Fruit fly (Drosophila melanogaster) whole organism, embryonic: Measurements from ENCODE around the gene CG17839.

Experiments
- ATbp ChIP-seq: fragments of 200-800 bp; sonication (Bioruptor generic); optimal IDR thresholded peaks from 2 replicates; lab custom pipeline; 2017; ENCODE audit warnings: missing biosample characterization, mild to moderate bottlenecking, missing genetic modification characterization, missing genetic modification reagents
- Abd-B ChIP-seq: fragments of 200-800 bp; sonication (Bioruptor generic); optimal IDR thresholded peaks from 2 replicates; lab custom pipeline; 2018; ENCODE audit warnings: missing biosample characterization, mild to moderate bottlenecking, missing genetic modification characterization, moderate library complexity
- Blimp-1 ChIP-seq: fragments of 200-800 bp; sonication (Bioruptor generic); optimal IDR thresholded peaks from 3 replicates; lab custom pipeline; 2018; ENCODE audit warnings: missing biosample characterization, missing genetic modification characterization, mild to moderate bottlenecking, moderate library complexity, missing genetic modification reagents
- CG10147 ChIP-seq: fragments of 200-800 bp; sonication (Bioruptor generic); optimal IDR thresholded peaks from 2 replicates; lab custom pipeline; 2019; ENCODE audit warnings: missing biosample characterization, mild to moderate bottlenecking, missing genetic modification characterization, moderate library complexity
- CG10462 ChIP-seq: fragments of 200-800 bp; sonication (Bioruptor generic); optimal IDR thresholded peaks from 2 replicates; lab custom pipeline; 2016; ENCODE audit warnings: missing biosample characterization, missing genetic modification characterization
- CG10959 ChIP-seq: fragments of 200-800 bp; sonication (Bioruptor generic); IDR thresholded peaks from 2 replicates; pipeline ENCODE4 v1.3.6; 2022; ENCODE audit warnings: missing biosample characterization, missing genetic modification characterization
- CG11723 ChIP-seq: fragments of 200-800 bp; sonication (Bioruptor generic); optimal IDR thresholded peaks from 2 replicates; lab custom pipeline; 2017; ENCODE audit warnings: missing biosample characterization, mild to moderate bottlenecking, missing genetic modification characterization
- CG12659 ChIP-seq: fragments of 200-800 bp; sonication (Bioruptor generic); optimal IDR thresholded peaks from 3 replicates; lab custom pipeline; 2017; ENCODE audit warnings: mild to moderate bottlenecking, missing biosample characterization, missing genetic modification reagents, missing genetic modification characterization
- CG13775 ChIP-seq: fragments of 200-800 bp; sonication (Bioruptor generic); optimal IDR thresholded peaks from 3 replicates; lab custom pipeline; 2017; ENCODE audit warnings: missing biosample characterization, mild to moderate bottlenecking, missing genetic modification characterization
- CG13894 ChIP-seq: fragments of 200-800 bp; sonication (Bioruptor generic); optimal IDR thresholded peaks from 3 replicates; lab custom pipeline; 2018; ENCODE audit warnings: missing biosample characterization, mild to moderate bottlenecking, missing genetic modification characterization, moderate library complexity
- CG14014 ChIP-seq: fragments of 200-800 bp; sonication (Bioruptor generic); IDR thresholded peaks from 2 replicates; pipeline ENCODE4 v1.3.6; 2022; ENCODE audit warnings: missing biosample characterization, missing genetic modification characterization
- CG14965 ChIP-seq: fragments of 200-800 bp; sonication (Bioruptor generic); optimal IDR thresholded peaks from 2 replicates; lab custom pipeline; 2016; ENCODE audit warnings: missing biosample characterization, missing genetic modification characterization, borderline replicate concordance
- CG17359 ChIP-seq: fragments of 200-800 bp; sonication (Bioruptor generic); optimal IDR thresholded peaks from 3 replicates; lab custom pipeline; 2018; ENCODE audit warnings: missing biosample characterization, mild to moderate bottlenecking, missing genetic modification characterization, moderate library complexity
- CG17361 ChIP-seq: fragments of 200-800 bp; sonication (Bioruptor generic); IDR thresholded peaks from 3 replicates; pipeline ENCODE4 v1.3.6; 2022; ENCODE audit warnings: missing biosample characterization, missing genetic modification characterization
- CG30431 ChIP-seq: fragments of 200-800 bp; sonication (Bioruptor generic); optimal IDR thresholded peaks from 2 replicates; lab custom pipeline; 2017; ENCODE audit warnings: missing biosample characterization, missing genetic modification characterization
- CG31224 ChIP-seq: fragments of 200-800 bp; sonication (Bioruptor generic); IDR thresholded peaks from 2 replicates; pipeline ENCODE4 v1.3.6; 2022; ENCODE audit warnings: missing biosample characterization, missing genetic modification characterization
- CG31365 ChIP-seq: fragments of 200-800 bp; sonication (Bioruptor generic); optimal IDR thresholded peaks from 2 replicates; lab custom pipeline; 2018; ENCODE audit warnings: missing biosample characterization, mild to moderate bottlenecking, missing genetic modification characterization
- CG31388 ChIP-seq: fragments of 200-800 bp; sonication (Bioruptor generic); optimal IDR thresholded peaks from 2 replicates; lab custom pipeline; 2016; ENCODE audit warnings: missing biosample characterization, missing genetic modification characterization
- CG32772 ChIP-seq: fragments of 200-800 bp; sonication (Bioruptor generic); IDR thresholded peaks from 2 replicates; pipeline ENCODE4 v1.3.6; 2022; ENCODE audit warnings: missing biosample characterization, missing genetic modification characterization
- CG33213 ChIP-seq: fragments of 200-800 bp; sonication (Bioruptor generic); optimal IDR thresholded peaks from 3 replicates; lab custom pipeline; 2016; ENCODE audit warnings: missing biosample characterization, missing genetic modification characterization
- CG4707 ChIP-seq: fragments of 200-800 bp; sonication (Bioruptor generic); optimal IDR thresholded peaks from 2 replicates; lab custom pipeline; 2018; ENCODE audit warnings: missing biosample characterization, mild to moderate bottlenecking, missing genetic modification characterization, moderate library complexity
- CG7745 ChIP-seq: fragments of 200-800 bp; sonication (Bioruptor generic); optimal IDR thresholded peaks from 2 replicates; lab custom pipeline; 2018; ENCODE audit warnings: missing biosample characterization, mild to moderate bottlenecking, missing genetic modification characterization, moderate library complexity
- Camta ChIP-seq: fragments of 200-800 bp; sonication (Bioruptor generic); optimal IDR thresholded peaks from 2 replicates; lab custom pipeline; 2016; ENCODE audit warnings: missing biosample characterization, missing genetic modification characterization
- Gug ChIP-seq: fragments of 200-800 bp; sonication (Bioruptor generic); IDR thresholded peaks from 4 replicates; pipeline ENCODE4 v1.3.6; 2022; ENCODE audit warnings: missing biosample characterization, missing genetic modification characterization
- Hmx ChIP-seq: fragments of 200-800 bp; sonication (Bioruptor generic); optimal IDR thresholded peaks from 2 replicates; lab custom pipeline; 2016; ENCODE audit warnings: missing biosample characterization, missing genetic modification characterization
- Nf-YC ChIP-seq: fragments of 200-800 bp; optimal IDR thresholded peaks from 3 replicates; lab custom pipeline; 2019; ENCODE audit warnings: missing biosample characterization, mild to moderate bottlenecking, missing genetic modification characterization, moderate library complexity
- Sox102F ChIP-seq: fragments of 200-800 bp; sonication (Bioruptor generic); optimal IDR thresholded peaks from 2 replicates; lab custom pipeline; 2018; ENCODE audit warnings: missing biosample characterization, mild to moderate bottlenecking, missing genetic modification characterization, moderate library complexity
- Sry-δ ChIP-seq: fragments of 200-800 bp; sonication (Bioruptor generic); optimal IDR thresholded peaks from 2 replicates; lab custom pipeline; 2016; ENCODE audit warnings: missing biosample characterization, missing genetic modification characterization
- TFAM ChIP-seq: fragments of 200-800 bp; sonication (Bioruptor generic); optimal IDR thresholded peaks from 2 replicates; lab custom pipeline; 2017; ENCODE audit warnings: missing biosample characterization, missing genetic modification characterization, inconsistent platforms
- Taf1 ChIP-seq: fragments of 200-800 bp; sonication (Bioruptor generic); IDR thresholded peaks from 2 replicates; pipeline ENCODE4 v1.3.6; 2022; ENCODE audit warnings: missing biosample characterization, missing genetic modification characterization
- ash1 ChIP-seq: fragments of 200-800 bp; sonication (Bioruptor generic); optimal IDR thresholded peaks from 2 replicates; lab custom pipeline; 2018; ENCODE audit warnings: missing biosample characterization, mild to moderate bottlenecking, missing genetic modification characterization
- bab2 ChIP-seq: fragments of 200-800 bp; sonication (Bioruptor generic); optimal IDR thresholded peaks from 2 replicates; lab custom pipeline; 2016; ENCODE audit warnings: missing biosample characterization, missing genetic modification characterization
- dmrt99B ChIP-seq: fragments of 200-800 bp; sonication (Bioruptor generic); optimal IDR thresholded peaks from 2 replicates; lab custom pipeline; 2018; ENCODE audit warnings: missing biosample characterization, mild to moderate bottlenecking, missing genetic modification characterization, moderate library complexity
- ewg ChIP-seq: fragments of 200-800 bp; sonication (Bioruptor generic); optimal IDR thresholded peaks from 3 replicates; lab custom pipeline; 2017; ENCODE audit warnings: mild to moderate bottlenecking, missing biosample characterization, missing genetic modification reagents, missing genetic modification characterization
- eyg ChIP-seq: fragments of 200-800 bp; sonication (Bioruptor generic); optimal IDR thresholded peaks from 3 replicates; lab custom pipeline; 2016; ENCODE audit warnings: missing biosample characterization, missing genetic modification characterization
- gem ChIP-seq: fragments of 200-800 bp; sonication (Bioruptor generic); optimal IDR thresholded peaks from 2 replicates; lab custom pipeline; 2019; ENCODE audit warnings: missing biosample characterization, mild to moderate bottlenecking, missing genetic modification characterization, moderate library complexity
- insv ChIP-seq, 2 experiments: fragments of 200-800 bp; sonication (Bioruptor generic); optimal IDR thresholded peaks; 3 replicates each; lab custom pipeline; 2016 to 2018; ENCODE audit warnings: missing biosample characterization in 2 of 2, missing genetic modification characterization in 2 of 2
- ken ChIP-seq: fragments of 200-800 bp; sonication (Bioruptor generic); IDR thresholded peaks from 3 replicates; pipeline ENCODE4 v1.3.6; 2022; ENCODE audit warnings: missing biosample characterization, missing genetic modification characterization
- lola ChIP-seq, 3 experiments: fragments of >200 bp in 2 of 3; fragments of 200-800 bp in 1 of 3; sonication (Bioruptor generic) in 1 of 3; optimal IDR thresholded peaks; 2 replicates each; lab custom pipeline; 2017 to 2019; ENCODE audit warnings: missing biosample characterization in 3 of 3, missing genetic modification characterization in 3 of 3, mild to moderate bottlenecking in 1 of 3, moderate library complexity in 1 of 3
- mld ChIP-seq: fragments of 200-800 bp; sonication (Bioruptor generic); IDR thresholded peaks from 3 replicates; pipeline ENCODE4 v1.3.6; 2022; ENCODE audit warnings: missing biosample characterization, missing genetic modification characterization; ENCODE audit not compliant: partially characterized antibody
- onecut ChIP-seq: fragments of 200-800 bp; sonication (Bioruptor generic); IDR thresholded peaks from 2 replicates; pipeline ENCODE4 v1.3.6; 2022; ENCODE audit warnings: missing biosample characterization, missing genetic modification characterization
- pan ChIP-seq, 4 experiments: fragments of >200 bp in 3 of 4; fragments of 200-800 bp in 1 of 4; sonication (Bioruptor generic) in 1 of 4; optimal IDR thresholded peaks in 3 of 4; IDR thresholded peaks in 1 of 4; 2 replicates each; pipeline versions ENCODE4 v1.3.6 to Lab custom; 2017 to 2022; ENCODE audit warnings: missing biosample characterization in 2 of 4, missing genetic modification characterization in 2 of 4, mixed read lengths in 1 of 4
- ro ChIP-seq: fragments of 200-800 bp; sonication (Bioruptor generic); IDR thresholded peaks from 2 replicates; pipeline ENCODE4 v1.3.6; 2022; ENCODE audit warnings: missing biosample characterization, missing genetic modification characterization
- run ChIP-seq: fragments of 200-800 bp; sonication (Bioruptor generic); optimal IDR thresholded peaks from 3 replicates; lab custom pipeline; 2018; ENCODE audit warnings: missing biosample characterization, mild to moderate bottlenecking, missing genetic modification characterization
- sr ChIP-seq: fragments of 200-800 bp; sonication (Bioruptor generic); IDR thresholded peaks from 3 replicates; pipeline ENCODE4 v1.3.6; 2022; ENCODE audit warnings: missing biosample characterization, missing genetic modification characterization
- ssp ChIP-seq: fragments of 200-800 bp; sonication (Bioruptor generic); IDR thresholded peaks from 2 replicates; pipeline ENCODE4 v1.3.6; 2022; ENCODE audit warnings: missing biosample characterization, missing genetic modification characterization
- tgo ChIP-seq: fragments of 200-800 bp; sonication (Bioruptor generic); IDR thresholded peaks from 3 replicates; pipeline ENCODE4 v1.3.6; 2022; ENCODE audit warnings: missing biosample characterization, missing genetic modification characterization
- unpg ChIP-seq: fragments of 200-800 bp; sonication (Bioruptor generic); optimal IDR thresholded peaks from 3 replicates; lab custom pipeline; 2018; ENCODE audit warnings: missing biosample characterization, mild to moderate bottlenecking, missing genetic modification characterization, moderate library complexity

Gene CG17839

DNA sequence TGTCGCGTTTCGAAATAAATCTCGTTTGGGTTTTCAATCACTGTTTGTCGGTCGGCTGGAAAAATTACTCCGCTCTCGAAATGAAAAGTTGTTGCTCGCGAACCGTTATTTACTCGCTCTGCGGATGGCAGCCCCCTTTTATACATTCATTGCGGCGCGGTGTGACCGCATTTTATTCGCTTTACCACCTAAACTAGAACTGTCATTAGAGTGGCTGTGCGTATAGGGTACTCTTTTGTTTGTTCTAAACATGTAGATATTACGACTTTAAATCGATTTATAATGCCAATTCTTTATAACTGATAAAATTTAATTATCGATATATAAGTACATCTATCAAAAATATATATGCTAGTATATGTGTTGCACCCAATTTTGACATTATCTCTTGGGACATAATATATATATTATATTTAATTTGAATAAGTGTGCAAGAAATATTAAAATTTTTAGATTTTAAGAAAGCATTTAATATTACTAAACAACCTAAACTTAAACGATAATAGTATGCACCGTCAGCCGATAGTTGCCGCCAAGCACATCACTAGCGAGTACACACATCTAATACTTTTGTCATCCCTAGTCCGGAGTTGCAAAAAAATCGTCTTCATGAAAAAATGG is 18.6 kb upstream of the CG17839 start, which contains the start of the genes bmm and Tdrd3 (continued):
- TF ChIP-seq CG10959 (GFP tag; lab: Robert Waterston, UW): no peak; the same call in 1 of the 2 replicates
- peak; percentile 30 for TF ChIP-seq CG31388 (GFP tag; lab: Kevin White, UChicago)
- TF ChIP-seq Abd-B (GFP tag; lab: Kevin White, UChicago): peak; percentile 89
- TF ChIP-seq bab2 (GFP tag; lab: Kevin White, UChicago): peak; percentile 65
- TF ChIP-seq Taf1 (GFP tag; lab: Robert Waterston, UW): peak; percentile 55; the same call in 1 of the 2 replicates
- 0 out of 2 replicates have a peak, but pooled peaks have one; percentile 6 for TF ChIP-seq onecut (GFP tag; lab: Robert Waterston, UW)
- TF ChIP-seq sr (GFP tag; lab: Robert Waterston, UW): no peak
- peak; percentile 72; the same call in 2 of the 3 replicates for TF ChIP-seq ken (GFP tag; lab: Robert Waterston, UW)
- peak in 1 of 2 experiments; percentile 63 for TF ChIP-seq insv (GFP tag; optimal IDR thresholded peaks at IDR 0.05; lab: Kevin White, UChicago)
- no peak for TF ChIP-seq ash1 (GFP tag; lab: Kevin White, UChicago)
- peak; percentile 73 for TF ChIP-seq CG17359
- peak; percentile 69 for TF ChIP-seq CG31224 (GFP tag; lab: Robert Waterston, UW)
- TF ChIP-seq lola (GFP tag; optimal IDR thresholded peaks at IDR 0.05; lab: Kevin White, UChicago): peak in 1 of 3 experiments; percentile 89
- TF ChIP-seq TFAM: no peak
- TF ChIP-seq eyg (GFP tag; lab: Kevin White, UChicago): no peak
- TF ChIP-seq ro (GFP tag; lab: Robert Waterston, UW): 0 out of 2 replicates have a peak, but pooled peaks have one; percentile 19
- no peak for TF ChIP-seq CG33213 (GFP tag; lab: Kevin White, UChicago)
- peak; percentile 76 for TF ChIP-seq tgo (GFP tag; lab: Robert Waterston, UW)
- TF ChIP-seq ATbp (GFP tag; lab: Kevin White, UChicago): peak; percentile 49
- peak; percentile 53 for TF ChIP-seq ewg (GFP tag; lab: Kevin White, UChicago)
- TF ChIP-seq Camta (GFP tag; lab: Kevin White, UChicago): no peak
- TF ChIP-seq CG12659 (GFP tag; lab: Kevin White, UChicago): peak; percentile 91
- TF ChIP-seq Sox102F: peak; percentile 83
- peak; percentile 71; the same call in 1 of the 3 replicates for TF ChIP-seq mld (GFP tag; lab: Robert Waterston, UW)
- peak; percentile 80 for TF ChIP-seq unpg (GFP tag; lab: Kevin White, UChicago)
- no peak for TF ChIP-seq CG14965 (GFP tag; lab: Kevin White, UChicago)
- TF ChIP-seq ssp (GFP tag; lab: Robert Waterston, UW): peak; percentile 67
- TF ChIP-seq CG32772 (GFP tag; lab: Robert Waterston, UW): peak; percentile 79
- TF ChIP-seq Hmx (GFP tag; lab: Kevin White, UChicago): no peak
- peak; percentile 90 for TF ChIP-seq CG13775 (GFP tag; lab: Kevin White, UChicago)
- peak; percentile 51 for TF ChIP-seq CG4707
- peak; percentile 77 for TF ChIP-seq CG14014 (GFP tag; lab: Robert Waterston, UW)
- no peak for TF ChIP-seq pan (optimal IDR thresholded peaks at IDR 0.05; lab: Kevin White, UChicago)
- peak in 1 of 2 experiments; percentile 55 for TF ChIP-seq pan (GFP tag; optimal IDR thresholded peaks at IDR 0.05 in 1 of 2, IDR thresholded peaks at IDR 0.05 in 1 of 2)
- peak; percentile 76 for TF ChIP-seq dmrt99B (tag; lab: Kevin White, UChicago)
- no peak for TF ChIP-seq CG31365 (tag; lab: Kevin White, UChicago)
- TF ChIP-seq CG10147: peak; percentile 86
- TF ChIP-seq CG30431 (GFP tag; lab: Kevin White, UChicago): peak; percentile 38
- peak; percentile 94 for TF ChIP-seq Sry-δ
- TF ChIP-seq Nf-YC (tag; lab: Kevin White, UChicago): peak; percentile 81
- TF ChIP-seq gem: peak; percentile 91
- TF ChIP-seq Gug (GFP tag; lab: Robert Waterston, UW): peak; percentile 92
- TF ChIP-seq CG7745: no peak
- peak; percentile 10 for TF ChIP-seq run (tag; lab: Kevin White, UChicago)
- TF ChIP-seq CG13894 (tag; lab: Kevin White, UChicago): peak; percentile 88
- TF ChIP-seq Blimp-1 (GFP tag; lab: Kevin White, UChicago): peak; percentile 77
- TF ChIP-seq CG11723: peak; percentile 52
- TF ChIP-seq CG17361: peak; percentile 93
- peak; percentile 64 for TF ChIP-seq CG10462
